Fruit fly (Drosophila melanogaster) whole organism, embryonic: ENCODE data around the gene ATPsynepsilonL.

Source experiments
- Antp ChIP-seq: fragments of 200-800 bp; sonication (Bioruptor generic); optimal IDR thresholded peaks from 3 replicates; lab custom pipeline; 2016; ENCODE audit warnings: missing biosample characterization, missing genetic modification characterization
- Asciz ChIP-seq: fragments of 200-800 bp; sonication (Bioruptor generic); optimal IDR thresholded peaks from 2 replicates; lab custom pipeline; 2017; ENCODE audit warnings: missing biosample characterization, mild to moderate bottlenecking, missing genetic modification characterization, missing genetic modification reagents
- BtbVII ChIP-seq: fragments of 200-800 bp; sonication (Bioruptor generic); optimal IDR thresholded peaks from 3 replicates; lab custom pipeline; 2017; ENCODE audit warnings: missing biosample characterization, mild to moderate bottlenecking, missing genetic modification characterization
- CG10274 ChIP-seq: fragments of 200-800 bp; sonication (Bioruptor generic); optimal IDR thresholded peaks from 3 replicates; lab custom pipeline; 2017; ENCODE audit warnings: missing biosample characterization, mild to moderate bottlenecking, missing genetic modification characterization
- CG10543 ChIP-seq: fragments of 200-800 bp; sonication (Bioruptor generic); optimal IDR thresholded peaks from 3 replicates; lab custom pipeline; 2017; ENCODE audit warnings: missing biosample characterization, mild to moderate bottlenecking, missing genetic modification characterization, moderate library complexity
- CG13296 ChIP-seq: fragments of 200-800 bp; sonication (Bioruptor generic); optimal IDR thresholded peaks from 3 replicates; lab custom pipeline; 2018; ENCODE audit warnings: missing biosample characterization, mild to moderate bottlenecking, missing genetic modification characterization
- CG15479 ChIP-seq: fragments of 200-800 bp; sonication (Bioruptor generic); optimal IDR thresholded peaks from 3 replicates; lab custom pipeline; 2019; ENCODE audit warnings: missing biosample characterization, mild to moderate bottlenecking, missing genetic modification characterization, moderate library complexity
- CG2875 ChIP-seq: fragments of 200-800 bp; sonication (Bioruptor generic); optimal IDR thresholded peaks from 2 replicates; lab custom pipeline; 2017; ENCODE audit warnings: missing biosample characterization, mild to moderate bottlenecking, missing genetic modification characterization, missing genetic modification reagents
- CG3065 ChIP-seq: fragments of 200-800 bp; sonication (Bioruptor generic); optimal IDR thresholded peaks from 2 replicates; lab custom pipeline; 2016; ENCODE audit warnings: missing biosample characterization, missing genetic modification characterization
- CG3838 ChIP-seq: fragments of 200-800 bp; sonication (Bioruptor generic); optimal IDR thresholded peaks from 3 replicates; lab custom pipeline; 2016; ENCODE audit warnings: missing biosample characterization, missing genetic modification characterization
- CG6254 ChIP-seq: fragments of 200-800 bp; sonication (Bioruptor generic); optimal IDR thresholded peaks from 3 replicates; lab custom pipeline; 2017; ENCODE audit warnings: mild to moderate bottlenecking, missing biosample characterization, missing genetic modification reagents, missing genetic modification characterization
- CG7963 ChIP-seq: fragments of 200-800 bp; sonication (Bioruptor generic); IDR thresholded peaks from 3 replicates; pipeline ENCODE4 v1.3.6; 2022; ENCODE audit warnings: missing biosample characterization, missing genetic modification characterization; ENCODE audit not compliant: partially characterized antibody
- CG7987 ChIP-seq: fragments of 200-800 bp; sonication (Bioruptor generic); optimal IDR thresholded peaks from 2 replicates; lab custom pipeline; 2018; ENCODE audit warnings: missing biosample characterization, mild to moderate bottlenecking, missing genetic modification characterization, moderate library complexity
- CG8281 ChIP-seq: fragments of 200-800 bp; sonication (Bioruptor generic); optimal IDR thresholded peaks from 2 replicates; lab custom pipeline; 2018; ENCODE audit warnings: missing biosample characterization, mild to moderate bottlenecking, missing genetic modification characterization, moderate library complexity
- CG9817 ChIP-seq: fragments of 200-800 bp; sonication (Bioruptor generic); optimal IDR thresholded peaks from 2 replicates; lab custom pipeline; 2018; ENCODE audit warnings: missing biosample characterization, mild to moderate bottlenecking, missing genetic modification characterization, moderate library complexity
- Chrac-16 ChIP-seq: fragments of 200-800 bp; sonication (Bioruptor generic); optimal IDR thresholded peaks from 3 replicates; lab custom pipeline; 2016; ENCODE audit warnings: missing biosample characterization, missing genetic modification characterization
- D19A ChIP-seq: fragments of 200-800 bp; optimal IDR thresholded peaks from 3 replicates; lab custom pipeline; 2019; ENCODE audit warnings: missing biosample characterization, mild to moderate bottlenecking, missing genetic modification characterization, moderate library complexity
- Dip2 ChIP-seq: fragments of 200-800 bp; sonication (Bioruptor generic); IDR thresholded peaks from 2 replicates; pipeline ENCODE4 v1.3.6; 2022; ENCODE audit warnings: missing biosample characterization, missing genetic modification characterization
- Dll ChIP-seq: fragments of 200-800 bp; sonication (Bioruptor generic); IDR thresholded peaks from 4 replicates; pipeline ENCODE4 v1.3.6; 2022; ENCODE audit warnings: missing biosample characterization, missing genetic modification characterization; ENCODE audit not compliant: partially characterized antibody
- Hr78 ChIP-seq, 2 experiments: fragments of 200-800 bp in 1 of 2; fragments of >200 bp in 1 of 2; sonication (Bioruptor generic) in 1 of 2; optimal IDR thresholded peaks; 2 replicates each; lab custom pipeline; 2017 to 2019; ENCODE audit warnings: missing biosample characterization in 2 of 2, missing genetic modification characterization in 2 of 2, mild to moderate bottlenecking in 1 of 2, moderate library complexity in 1 of 2
- Kr ChIP-seq: fragments of 200-800 bp; sonication (Bioruptor generic); optimal IDR thresholded peaks from 2 replicates; lab custom pipeline; 2017; ENCODE audit warnings: missing biosample characterization, mild to moderate bottlenecking, missing genetic modification characterization
- Lpt ChIP-seq: fragments of >200 bp; optimal IDR thresholded peaks from 2 replicates; lab custom pipeline; 2018; ENCODE audit warnings: missing biosample characterization, missing genetic modification characterization
- MBD-R2 ChIP-seq: fragments of 200-800 bp; sonication (Bioruptor generic); IDR thresholded peaks from 2 replicates; pipeline ENCODE4 v1.3.6; 2022; ENCODE audit warnings: missing biosample characterization, missing genetic modification characterization
- Mes4 ChIP-seq: fragments of 200-800 bp; sonication (Bioruptor generic); optimal IDR thresholded peaks from 2 replicates; lab custom pipeline; 2016; ENCODE audit warnings: missing biosample characterization, missing genetic modification characterization
- NC2α ChIP-seq: fragments of 200-800 bp; sonication (Bioruptor generic); optimal IDR thresholded peaks from 2 replicates; lab custom pipeline; 2016; ENCODE audit warnings: missing biosample characterization, missing genetic modification characterization
- Pdp1 ChIP-seq, 2 experiments: fragments of 200-800 bp; sonication (Bioruptor generic); optimal IDR thresholded peaks; 3 replicates each; lab custom pipeline; 2016; ENCODE audit warnings: missing biosample characterization in 2 of 2, missing genetic modification characterization in 2 of 2, mild to moderate bottlenecking in 1 of 2, moderate library complexity in 1 of 2
- Sin3A ChIP-seq: fragments of >200 bp; optimal IDR thresholded peaks from 2 replicates; lab custom pipeline; 2018
- Vsx1 ChIP-seq: fragments of 200-800 bp; sonication (Bioruptor generic); optimal IDR thresholded peaks from 2 replicates; lab custom pipeline; 2017; ENCODE audit warnings: missing biosample characterization, mild to moderate bottlenecking, missing genetic modification characterization, missing genetic modification reagents
- Xrp1 ChIP-seq: fragments of 200-800 bp; sonication (Bioruptor generic); IDR thresholded peaks from 2 replicates; pipeline ENCODE4 v1.3.6; 2022; ENCODE audit warnings: missing biosample characterization, missing genetic modification characterization
- YL-1 ChIP-seq: fragments of 200-800 bp; sonication (Bioruptor generic); optimal IDR thresholded peaks from 3 replicates; lab custom pipeline; 2017; ENCODE audit warnings: missing biosample characterization, mild to moderate bottlenecking, missing genetic modification characterization
- ato ChIP-seq: fragments of 200-800 bp; sonication (Bioruptor generic); IDR thresholded peaks from 2 replicates; pipeline ENCODE4 v1.3.6; 2022; ENCODE audit warnings: missing biosample characterization, missing genetic modification characterization; ENCODE audit not compliant: partially characterized antibody
- ci ChIP-seq: fragments of 200-800 bp; sonication (Bioruptor generic); IDR thresholded peaks from 3 replicates; pipeline ENCODE4 v1.3.6; 2022; ENCODE audit warnings: missing biosample characterization, missing genetic modification characterization
- ewg ChIP-seq: fragments of 200-800 bp; sonication (Bioruptor generic); optimal IDR thresholded peaks from 3 replicates; lab custom pipeline; 2017; ENCODE audit warnings: mild to moderate bottlenecking, missing biosample characterization, missing genetic modification reagents, missing genetic modification characterization
- fd96Cb ChIP-seq: fragments of 200-800 bp; sonication (Bioruptor generic); optimal IDR thresholded peaks from 2 replicates; lab custom pipeline; 2018; ENCODE audit warnings: missing biosample characterization, mild to moderate bottlenecking, missing genetic modification characterization, moderate library complexity
- gcm2 ChIP-seq: fragments of 200-800 bp; sonication (Bioruptor generic); optimal IDR thresholded peaks from 2 replicates; lab custom pipeline; 2016; ENCODE audit warnings: missing biosample characterization, missing genetic modification characterization
- inv ChIP-seq: fragments of 200-800 bp; sonication (Bioruptor generic); IDR thresholded peaks from 2 replicates; pipeline ENCODE4 v1.3.6; 2022; ENCODE audit warnings: missing biosample characterization, missing genetic modification characterization; ENCODE audit not compliant: partially characterized antibody
- jing ChIP-seq: fragments of 200-800 bp; sonication (Bioruptor generic); optimal IDR thresholded peaks from 2 replicates; lab custom pipeline; 2018; ENCODE audit warnings: missing biosample characterization, mild to moderate bottlenecking, missing genetic modification characterization
- kay ChIP-seq: fragments of 200-800 bp; sonication (Bioruptor generic); optimal IDR thresholded peaks from 2 replicates; lab custom pipeline; 2016; ENCODE audit warnings: missing biosample characterization, missing genetic modification characterization
- ken ChIP-seq: fragments of 200-800 bp; sonication (Bioruptor generic); IDR thresholded peaks from 3 replicates; pipeline ENCODE4 v1.3.6; 2022; ENCODE audit warnings: missing biosample characterization, missing genetic modification characterization
- kni ChIP-seq: fragments of 200-800 bp; sonication (Bioruptor generic); optimal IDR thresholded peaks from 3 replicates; lab custom pipeline; 2017; ENCODE audit warnings: mild to moderate bottlenecking, missing biosample characterization, missing genetic modification reagents, missing genetic modification characterization
- lola ChIP-seq, 3 experiments: fragments of >200 bp in 2 of 3; fragments of 200-800 bp in 1 of 3; sonication (Bioruptor generic) in 1 of 3; optimal IDR thresholded peaks; 2 replicates each; lab custom pipeline; 2017 to 2019; ENCODE audit warnings: missing biosample characterization in 3 of 3, missing genetic modification characterization in 3 of 3, mild to moderate bottlenecking in 1 of 3, moderate library complexity in 1 of 3
- oc ChIP-seq: fragments of 200-800 bp; sonication (Bioruptor generic); optimal IDR thresholded peaks from 2 replicates; lab custom pipeline; 2018; ENCODE audit warnings: missing biosample characterization, mild to moderate bottlenecking, missing genetic modification characterization, moderate library complexity
- odd ChIP-seq: fragments of 200-800 bp; sonication (Bioruptor generic); optimal IDR thresholded peaks from 2 replicates; lab custom pipeline; 2017; ENCODE audit warnings: missing biosample characterization, mild to moderate bottlenecking, missing genetic modification characterization
- pho ChIP-seq: fragments of 200-800 bp; sonication (Bioruptor generic); optimal IDR thresholded peaks from 2 replicates; lab custom pipeline; 2016; ENCODE audit warnings: missing biosample characterization, missing genetic modification characterization
- repo ChIP-seq: fragments of 200-800 bp; sonication (Bioruptor generic); optimal IDR thresholded peaks from 2 replicates; lab custom pipeline; 2016; ENCODE audit warnings: missing biosample characterization, missing genetic modification characterization
- sc ChIP-seq, 3 experiments: fragments of >200 bp in 2 of 3; fragments of 200-800 bp in 1 of 3; sonication (Bioruptor generic) in 1 of 3; optimal IDR thresholded peaks; 2 replicates in 2 of 3; 3 replicates in 1 of 3; lab custom pipeline; 2017; ENCODE audit warnings: mild to moderate bottlenecking in 1 of 3, missing biosample characterization in 1 of 3, missing genetic modification characterization in 1 of 3, missing genetic modification reagents in 1 of 3
- sob ChIP-seq: fragments of 200-800 bp; sonication (Bioruptor generic); IDR thresholded peaks from 2 replicates; pipeline ENCODE4 v1.3.6; 2022; ENCODE audit warnings: missing biosample characterization, missing genetic modification characterization
- stc ChIP-seq: fragments of 200-800 bp; sonication (Bioruptor generic); IDR thresholded peaks from 2 replicates; pipeline ENCODE4 v1.3.6; 2022; ENCODE audit warnings: missing biosample characterization, missing genetic modification characterization
- usp ChIP-seq: fragments of >200 bp; optimal IDR thresholded peaks from 2 replicates; lab custom pipeline; 2017; ENCODE audit warnings: missing biosample characterization, missing genetic modification characterization
- vnd ChIP-seq: fragments of 200-800 bp; sonication (Bioruptor generic); IDR thresholded peaks from 3 replicates; pipeline ENCODE4 v1.3.6; 2022; ENCODE audit warnings: missing biosample characterization, missing genetic modification characterization; ENCODE audit not compliant: partially characterized antibody
- zfh2 ChIP-seq: fragments of 200-800 bp; sonication (Bioruptor generic); optimal IDR thresholded peaks from 2 replicates; lab custom pipeline; 2016; ENCODE audit warnings: missing biosample characterization, missing genetic modification characterization

The ATPsynepsilonL gene

dm6 chr3R:10111815-10112185 lies 9.8 kb upstream of the ATPsynepsilonL start (continued):
- no peak for TF ChIP-seq Lpt (GFP tag; lab: Kevin White, UChicago)
- no peak for TF ChIP-seq oc
- no peak for TF ChIP-seq CG7963 (GFP tag; lab: Robert Waterston, UW)
- TF ChIP-seq CG3065 (GFP tag; lab: Kevin White, UChicago), result no peak
- TF ChIP-seq CG6254 (GFP tag; lab: Kevin White, UChicago), result no peak
- no peak for TF ChIP-seq Kr (GFP tag; lab: Kevin White, UChicago)
- no peak for TF ChIP-seq kay (GFP tag; lab: Kevin White, UChicago)
- no peak for TF ChIP-seq vnd (GFP tag; lab: Robert Waterston, UW)
- no peak for TF ChIP-seq odd
- TF ChIP-seq Vsx1, result no peak
- no peak for TF ChIP-seq ewg (GFP tag; lab: Kevin White, UChicago)
- no peak for TF ChIP-seq ken (GFP tag; lab: Robert Waterston, UW)
- TF ChIP-seq pho (GFP tag; lab: Kevin White, UChicago), result no peak
- no peak for TF ChIP-seq CG10274 (GFP tag; lab: Kevin White, UChicago)
- no peak for TF ChIP-seq CG13296 (GFP tag; lab: Kevin White, UChicago)
- no peak for TF ChIP-seq Dip2 (GFP tag; lab: Robert Waterston, UW)
- TF ChIP-seq Chrac-16 (GFP tag; lab: Kevin White, UChicago), result no peak
- no peak for TF ChIP-seq CG10543 (GFP tag; lab: Kevin White, UChicago)
- no peak for TF ChIP-seq zfh2
- no peak for TF ChIP-seq NC2α
- no peak for TF ChIP-seq stc (GFP tag; lab: Robert Waterston, UW)
- no peak for TF ChIP-seq ci (GFP tag; lab: Robert Waterston, UW)
- no peak for TF ChIP-seq gcm2 (GFP tag; lab: Kevin White, UChicago)
- TF ChIP-seq Xrp1 (GFP tag; lab: Robert Waterston, UW), result no peak
- no peak for TF ChIP-seq Hr78 (GFP tag; optimal IDR thresholded peaks at IDR 0.05; lab: Kevin White, UChicago)
- TF ChIP-seq CG15479, result no peak
- no peak for TF ChIP-seq MBD-R2 (GFP tag; lab: Robert Waterston, UW)
- no peak for TF ChIP-seq Sin3A (lab: Kevin White, UChicago)
- TF ChIP-seq fd96Cb, result peak; percentile 30
- no peak for TF ChIP-seq Mes4 (GFP tag; lab: Kevin White, UChicago)
- TF ChIP-seq Pdp1 (GFP tag; optimal IDR thresholded peaks at IDR 0.05; lab: Kevin White, UChicago), result no peak
- TF ChIP-seq jing (GFP tag; lab: Kevin White, UChicago), result no peak
- peak in 1 of 3 experiments; percentile 40 for TF ChIP-seq lola (GFP tag; optimal IDR thresholded peaks at IDR 0.05; lab: Kevin White, UChicago)
- TF ChIP-seq sc (optimal IDR thresholded peaks at IDR 0.05; lab: Kevin White, UChicago), result no peak
- no peak for TF ChIP-seq sc (GFP tag; optimal IDR thresholded peaks at IDR 0.05; lab: Kevin White, UChicago)
- TF ChIP-seq CG9817 (tag; lab: Kevin White, UChicago), result no peak
- no peak for TF ChIP-seq kni (GFP tag; lab: Kevin White, UChicago)
- no peak for TF ChIP-seq YL-1 (GFP tag; lab: Kevin White, UChicago)
- TF ChIP-seq repo (GFP tag; lab: Kevin White, UChicago), result no peak
- TF ChIP-seq Asciz, result no peak
- TF ChIP-seq usp, result no peak
- TF ChIP-seq CG8281, result no peak
- TF ChIP-seq CG2875 (GFP tag; lab: Kevin White, UChicago), result no peak
- TF ChIP-seq BtbVII (GFP tag; lab: Kevin White, UChicago), result no peak
- no peak for TF ChIP-seq ato
- no peak for TF ChIP-seq CG3838 (GFP tag; lab: Kevin White, UChicago)
- no peak for TF ChIP-seq Antp (GFP tag; lab: Kevin White, UChicago)
- TF ChIP-seq inv, result no peak
- TF ChIP-seq D19A, result peak; percentile 34
- no peak for TF ChIP-seq Dll
- no peak for TF ChIP-seq sob (GFP tag; lab: Robert Waterston, UW)
- no peak for TF ChIP-seq CG7987
